Fruit fly (Drosophila melanogaster): ENCODE data around the gene fipi.

Gene fipi

DNA sequence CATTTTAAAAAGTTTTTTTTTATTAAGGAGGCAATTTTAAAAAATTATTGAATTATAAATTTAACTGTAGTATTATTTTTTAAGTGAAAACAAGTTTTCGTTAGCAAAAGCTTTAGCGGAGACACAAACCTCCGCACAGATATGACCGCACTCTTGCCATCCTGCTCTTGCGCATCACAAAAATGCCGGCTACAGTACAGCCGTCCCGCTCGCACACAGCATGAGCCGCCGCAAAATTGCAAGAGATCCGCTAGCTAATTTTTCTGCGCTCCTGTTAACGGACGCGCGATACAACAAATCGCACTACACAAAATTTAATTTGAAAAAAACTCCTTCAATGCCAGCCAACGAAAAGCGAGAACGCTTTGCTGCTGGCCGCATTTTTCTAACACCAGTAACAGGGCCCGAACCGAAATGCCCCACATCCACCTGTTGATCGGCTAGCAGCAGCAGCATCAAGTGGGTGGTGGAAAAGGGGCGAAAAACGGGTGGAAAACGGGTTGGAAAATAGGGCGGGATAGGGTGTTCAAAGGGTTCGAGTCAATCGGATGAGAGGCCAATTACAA is 16.3 kb upstream of the fipi start (continued):
- TF ChIP-seq CG14014 (GFP tag; IDR thresholded peaks at IDR 0.05) (peak; percentile 50; the same call in 1 of the 2 replicates), CG4854 (GFP tag; optimal IDR thresholded peaks at IDR 0.05) (peak; percentile 32), ase (GFP tag; IDR thresholded peaks at IDR 0.05) (no peak), Nf-YB (GFP tag; optimal IDR thresholded peaks at IDR 0.05) (peak; percentile 95), Bteb2 (GFP tag; optimal IDR thresholded peaks at IDR 0.05) (peak; percentile 21), CG12942 (GFP tag; optimal IDR thresholded peaks at IDR 0.05) (peak; percentile 1), CG5245 (GFP tag; optimal IDR thresholded peaks at IDR 0.05) (no peak), lab (GFP tag; optimal IDR thresholded peaks at IDR 0.05) (peak; percentile 57), sna (GFP tag; IDR thresholded peaks at IDR 0.05; ENCODE audit: partially characterized antibody) (0 out of 2 replicates have a peak, but pooled peaks have one; percentile 53), CG12104 (GFP tag; optimal IDR thresholded peaks at IDR 0.05) (no peak), CG10959 (GFP tag; IDR thresholded peaks at IDR 0.05) (no peak), Ravus (GFP tag; IDR thresholded peaks at IDR 0.05) (no peak), mirr (GFP tag; optimal IDR thresholded peaks at IDR 0.05) (peak; percentile 60), GATAe (GFP tag; conservative IDR thresholded peaks at IDR 0.05) (peak; percentile 42; the same call in 1 of the 2 replicates), oc (tag; optimal IDR thresholded peaks at IDR 0.05) (peak; percentile 47), dmrt11E (tag; optimal IDR thresholded peaks at IDR 0.05) (peak; percentile 46), gro (GFP tag; optimal IDR thresholded peaks at IDR 0.05) (peak; percentile 70), CG6254 (GFP tag; optimal IDR thresholded peaks at IDR 0.05) (peak; percentile 51), CG7556 (GFP tag; optimal IDR thresholded peaks at IDR 0.05) (peak; percentile 55), klu (GFP tag; IDR thresholded peaks at IDR 0.05) (no peak), prd (optimal IDR thresholded peaks at IDR 0.05) (no peak), prd (GFP tag; IDR thresholded peaks at IDR 0.05) (peak; percentile 26; the same call in 1 of the 3 replicates), Kr (GFP tag; optimal IDR thresholded peaks at IDR 0.05) (peak; percentile 95), HmgZ (tag; optimal IDR thresholded peaks at IDR 0.05) (peak; percentile 89), Ptx1 (GFP tag; IDR thresholded peaks at IDR 0.05) (0 out of 2 replicates have a peak, but pooled peaks have one; percentile 25), Bgb (GFP tag; IDR thresholded peaks at IDR 0.05; ENCODE audit: partially characterized antibody) (peak; percentile 72; the same call in 1 of the 2 replicates), dmrt99B (tag; optimal IDR thresholded peaks at IDR 0.05) (no peak), CG13123 (GFP tag; optimal IDR thresholded peaks at IDR 0.05) (no peak), CG15696 (tag; optimal IDR thresholded peaks at IDR 0.05) (no peak), CG3838 (GFP tag; optimal IDR thresholded peaks at IDR 0.05) (no peak), CG10209 (GFP tag; optimal IDR thresholded peaks at IDR 0.05) (no peak), CG4328 (GFP tag; optimal IDR thresholded peaks at IDR 0.05) (no peak), seq (GFP tag; IDR thresholded peaks at IDR 0.05) (no peak), CG2678 (tag; optimal IDR thresholded peaks at IDR 0.05) (peak; percentile 29), CG11085 (GFP tag; IDR thresholded peaks at IDR 0.05) (no peak; the same call in 1 of the 2 replicates), CG31441 (GFP tag; IDR thresholded peaks at IDR 0.05) (peak; percentile 57), Xbp1 (GFP tag; optimal IDR thresholded peaks at IDR 0.05) (peak; percentile 43), lmd (GFP tag; IDR thresholded peaks at IDR 0.05) (no peak; the same call in 1 of the 2 replicates), CG2712 (tag; optimal IDR thresholded peaks at IDR 0.05) (peak; percentile 52), CG6272 (GFP tag; IDR thresholded peaks at IDR 0.05) (no peak), kah (GFP tag; optimal IDR thresholded peaks at IDR 0.05) (peak; percentile 99), nom (GFP tag; optimal IDR thresholded peaks at IDR 0.05) (peak; percentile 2), cato (GFP tag; optimal IDR thresholded peaks at IDR 0.05; ENCODE audit: borderline replicate concordance) (no peak), unpg (GFP tag; optimal IDR thresholded peaks at IDR 0.05) (peak; percentile 52), usp (GFP tag; optimal IDR thresholded peaks at IDR 0.05) (no peak), rib (GFP tag; IDR thresholded peaks at IDR 0.05) (peak; percentile 66; the same call in 1 of the 2 replicates), tio (GFP tag; optimal IDR thresholded peaks at IDR 0.05) (no peak), CG10267 (tag; optimal IDR thresholded peaks at IDR 0.05) (peak; percentile 24), CG16813 (GFP tag; IDR thresholded peaks at IDR 0.05; ENCODE audit: partially characterized antibody) (0 out of 3 replicates have a peak, but pooled peaks have one; percentile 46), CG15073 (GFP tag; optimal IDR thresholded peaks at IDR 0.05) (no peak)
